Fruit fly (Drosophila melanogaster): ENCODE results near the gene Prp3.
A peak's percentile ranks its signal among the peaks of the same experiment; 100 is the strongest.

DNA sequence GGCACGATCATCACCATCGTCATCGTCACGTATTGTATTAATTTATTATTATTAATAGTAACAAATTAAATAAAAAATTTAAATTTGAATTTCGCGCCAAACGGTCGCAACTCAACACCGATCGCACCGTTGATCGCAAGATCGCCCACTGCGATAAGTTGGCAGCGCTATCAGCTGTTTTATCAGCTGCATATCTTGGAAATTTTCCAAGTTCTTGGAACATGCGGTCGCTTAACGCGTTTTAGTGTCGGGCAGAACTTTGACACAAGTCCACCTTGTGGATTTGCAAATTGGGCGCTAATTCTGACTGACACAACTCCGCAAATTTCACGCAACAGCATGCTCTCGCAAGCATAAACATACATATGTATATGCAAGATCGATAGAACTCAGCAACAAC, 48.9 kb upstream of the Prp3 start:
- no peak for TF ChIP-seq fd96Ca (GFP tag; IDR thresholded peaks at IDR 0.05)
- TF ChIP-seq EcR (GFP tag; optimal IDR thresholded peaks at IDR 0.05): no peak
- TF ChIP-seq D1 (tag; optimal IDR thresholded peaks at IDR 0.05): peak; percentile 23
- no peak for TF ChIP-seq CG13204 (GFP tag; optimal IDR thresholded peaks at IDR 0.05)
- TF ChIP-seq CG12605 (GFP tag; IDR thresholded peaks at IDR 0.05): no peak
- no peak for TF ChIP-seq CG8159 (tag; optimal IDR thresholded peaks at IDR 0.05)
- no peak for TF ChIP-seq CG8301 (tag; optimal IDR thresholded peaks at IDR 0.05)
- TF ChIP-seq Pif1B (GFP tag; optimal IDR thresholded peaks at IDR 0.05): no peak
- no peak for TF ChIP-seq CG14655 (GFP tag; optimal IDR thresholded peaks at IDR 0.05)
- TF ChIP-seq CG34367 (tag; optimal IDR thresholded peaks at IDR 0.05): no peak
- TF ChIP-seq Ets98B (GFP tag; IDR thresholded peaks at IDR 0.05): peak; percentile 23; the same call in 1 of the 2 replicates
- no peak for TF ChIP-seq CG9948 (tag; optimal IDR thresholded peaks at IDR 0.05)
